Fruit fly (Drosophila melanogaster) whole organism, embryonic: ENCODE results near the gene Rab7.

Source experiments
- Atf-2 ChIP-seq: fragments of 200-800 bp; sonication (Bioruptor generic); optimal IDR thresholded peaks from 2 replicates; lab custom pipeline; 2016; ENCODE audit warnings: missing biosample characterization, missing genetic modification characterization
- Atf3 ChIP-seq: fragments of 200-800 bp; sonication (Bioruptor generic); optimal IDR thresholded peaks from 3 replicates; lab custom pipeline; 2016; ENCODE audit warnings: missing biosample characterization, missing genetic modification characterization
- B-H2 ChIP-seq: fragments of 200-800 bp; sonication (Bioruptor generic); optimal IDR thresholded peaks from 2 replicates; lab custom pipeline; 2018; ENCODE audit warnings: missing biosample characterization, mild to moderate bottlenecking, missing genetic modification characterization
- CG10209 ChIP-seq: fragments of 200-800 bp; sonication (Bioruptor generic); optimal IDR thresholded peaks from 3 replicates; lab custom pipeline; 2017; ENCODE audit warnings: missing biosample characterization, mild to moderate bottlenecking, missing genetic modification characterization, missing genetic modification reagents
- CG11456 ChIP-seq: fragments of 200-800 bp; sonication (Bioruptor generic); IDR thresholded peaks from 3 replicates; pipeline ENCODE4 v1.3.6; 2022; ENCODE audit warnings: missing biosample characterization, missing genetic modification characterization
- CG11504 ChIP-seq: fragments of 200-800 bp; sonication (Bioruptor generic); optimal IDR thresholded peaks from 3 replicates; lab custom pipeline; 2019; ENCODE audit warnings: missing biosample characterization, mild to moderate bottlenecking, missing genetic modification characterization, moderate library complexity
- CG11695 ChIP-seq: fragments of 200-800 bp; sonication (Bioruptor generic); IDR thresholded peaks from 3 replicates; pipeline ENCODE4 v1.3.6; 2022; ENCODE audit warnings: missing biosample characterization, missing genetic modification characterization
- CG11696 ChIP-seq: fragments of 200-800 bp; sonication (Bioruptor generic); IDR thresholded peaks from 2 replicates; pipeline ENCODE4 v1.3.6; 2022; ENCODE audit warnings: missing biosample characterization, missing genetic modification characterization
- CG12071 ChIP-seq: fragments of 200-800 bp; sonication (Bioruptor generic); optimal IDR thresholded peaks from 3 replicates; lab custom pipeline; 2018; ENCODE audit warnings: missing biosample characterization, mild to moderate bottlenecking, missing genetic modification characterization
- CG12104 ChIP-seq: fragments of 200-800 bp; sonication (Bioruptor generic); optimal IDR thresholded peaks from 3 replicates; lab custom pipeline; 2016; ENCODE audit warnings: missing biosample characterization, missing genetic modification characterization
- CG12219 ChIP-seq: fragments of 200-800 bp; sonication (Bioruptor generic); optimal IDR thresholded peaks from 3 replicates; lab custom pipeline; 2018; ENCODE audit warnings: missing biosample characterization, mild to moderate bottlenecking, missing genetic modification characterization
- CG12299 ChIP-seq: fragments of 200-800 bp; sonication (Bioruptor generic); optimal IDR thresholded peaks from 2 replicates; lab custom pipeline; 2018; ENCODE audit warnings: missing biosample characterization, mild to moderate bottlenecking, missing genetic modification characterization
- CG14667 ChIP-seq: fragments of 200-800 bp; sonication (Bioruptor generic); IDR thresholded peaks from 2 replicates; pipeline ENCODE4 v1.3.6; 2022; ENCODE audit warnings: missing biosample characterization, missing genetic modification characterization
- CG15514 ChIP-seq: fragments of 200-800 bp; sonication (Bioruptor generic); optimal IDR thresholded peaks from 3 replicates; lab custom pipeline; 2017; ENCODE audit warnings: missing biosample characterization, missing genetic modification characterization, mild to moderate bottlenecking, moderate library complexity, missing genetic modification reagents
- CG15696 ChIP-seq: fragments of 200-800 bp; sonication (Bioruptor generic); optimal IDR thresholded peaks from 2 replicates; lab custom pipeline; 2019; ENCODE audit warnings: missing biosample characterization, mild to moderate bottlenecking, missing genetic modification characterization, moderate library complexity
- CG17186 ChIP-seq: fragments of 200-800 bp; sonication (Bioruptor generic); optimal IDR thresholded peaks from 3 replicates; lab custom pipeline; 2017; ENCODE audit warnings: missing biosample characterization, missing genetic modification reagents, missing genetic modification characterization
- CG17361 ChIP-seq: fragments of 200-800 bp; sonication (Bioruptor generic); IDR thresholded peaks from 3 replicates; pipeline ENCODE4 v1.3.6; 2022; ENCODE audit warnings: missing biosample characterization, missing genetic modification characterization
- CG17385 ChIP-seq: fragments of 200-800 bp; sonication (Bioruptor generic); optimal IDR thresholded peaks from 3 replicates; lab custom pipeline; 2018; ENCODE audit warnings: missing biosample characterization, mild to moderate bottlenecking, missing genetic modification characterization
- CG43689 ChIP-seq: fragments of 200-800 bp; sonication (Bioruptor generic); IDR thresholded peaks from 2 replicates; pipeline ENCODE4 v1.3.6; 2022; ENCODE audit warnings: missing biosample characterization, missing genetic modification characterization
- CG4820 ChIP-seq: fragments of 200-800 bp; sonication (Bioruptor generic); optimal IDR thresholded peaks from 3 replicates; lab custom pipeline; 2016; ENCODE audit warnings: missing biosample characterization, missing genetic modification characterization
- CG7786 ChIP-seq: fragments of 200-800 bp; sonication (Bioruptor generic); optimal IDR thresholded peaks from 2 replicates; lab custom pipeline; 2016; ENCODE audit warnings: missing biosample characterization, missing genetic modification characterization
- CG8478 ChIP-seq: fragments of >200 bp; optimal IDR thresholded peaks from 2 replicates; lab custom pipeline; 2018
- CG9797 ChIP-seq: fragments of 200-800 bp; sonication (Bioruptor generic); optimal IDR thresholded peaks from 3 replicates; lab custom pipeline; 2018; ENCODE audit warnings: missing biosample characterization, mild to moderate bottlenecking, missing genetic modification characterization
- CG9876 ChIP-seq: fragments of 200-800 bp; sonication (Bioruptor generic); optimal IDR thresholded peaks from 2 replicates; lab custom pipeline; 2016; ENCODE audit warnings: missing biosample characterization, missing genetic modification characterization
- CTCF ChIP-seq: fragments of 200-800 bp; sonication (Bioruptor generic); optimal IDR thresholded peaks from 2 replicates; lab custom pipeline; 2017; ENCODE audit warnings: missing biosample characterization, mild to moderate bottlenecking, missing genetic modification characterization, moderate library complexity
- Doc3 ChIP-seq: fragments of 200-800 bp; sonication (Bioruptor generic); IDR thresholded peaks from 3 replicates; pipeline ENCODE4 v1.3.6; 2022; ENCODE audit warnings: missing biosample characterization, missing genetic modification characterization; ENCODE audit not compliant: partially characterized antibody
- Hr78 ChIP-seq, 2 experiments: fragments of 200-800 bp in 1 of 2; fragments of >200 bp in 1 of 2; sonication (Bioruptor generic) in 1 of 2; optimal IDR thresholded peaks; 2 replicates each; lab custom pipeline; 2017 to 2019; ENCODE audit warnings: missing biosample characterization in 2 of 2, missing genetic modification characterization in 2 of 2, mild to moderate bottlenecking in 1 of 2, moderate library complexity in 1 of 2
- Mad ChIP-seq: fragments of 200-800 bp; sonication (Bioruptor generic); optimal IDR thresholded peaks from 2 replicates; lab custom pipeline; 2016; ENCODE audit warnings: missing biosample characterization, missing genetic modification characterization
- Neu2 ChIP-seq: fragments of 200-800 bp; sonication (Bioruptor generic); optimal IDR thresholded peaks from 3 replicates; lab custom pipeline; 2016; ENCODE audit warnings: missing biosample characterization, missing genetic modification characterization, borderline replicate concordance
- Opbp ChIP-seq: fragments of 200-800 bp; sonication (Bioruptor generic); IDR thresholded peaks from 3 replicates; pipeline ENCODE4 v1.3.6; 2022; ENCODE audit warnings: missing biosample characterization, missing genetic modification characterization; ENCODE audit not compliant: partially characterized antibody
- Ptx1 ChIP-seq: fragments of 200-800 bp; sonication (Bioruptor generic); IDR thresholded peaks from 2 replicates; pipeline ENCODE4 v1.3.6; 2022; ENCODE audit warnings: missing biosample characterization, missing genetic modification characterization
- Sry-δ ChIP-seq: fragments of 200-800 bp; sonication (Bioruptor generic); optimal IDR thresholded peaks from 2 replicates; lab custom pipeline; 2016; ENCODE audit warnings: missing biosample characterization, missing genetic modification characterization
- amos ChIP-seq: fragments of 200-800 bp; sonication (Bioruptor generic); IDR thresholded peaks from 2 replicates; pipeline ENCODE4 v1.3.6; 2022; ENCODE audit warnings: missing biosample characterization, missing genetic modification characterization; ENCODE audit not compliant: partially characterized antibody
- ara ChIP-seq: fragments of 200-800 bp; sonication (Bioruptor generic); IDR thresholded peaks from 2 replicates; pipeline ENCODE4 v1.3.6; 2022; ENCODE audit warnings: missing biosample characterization, missing genetic modification characterization
- chinmo ChIP-seq: fragments of 200-800 bp; sonication (Bioruptor generic); IDR thresholded peaks from 4 replicates; pipeline ENCODE4 v1.3.6; 2022; ENCODE audit warnings: missing biosample characterization, missing genetic modification characterization; ENCODE audit not compliant: partially characterized antibody
- croc ChIP-seq: fragments of 200-800 bp; sonication (Bioruptor generic); conservative IDR thresholded peaks from 3 replicates; pipeline ENCODE4 v1.3.6; 2022; ENCODE audit warnings: missing biosample characterization, missing genetic modification characterization
- crol ChIP-seq: fragments of 200-800 bp; sonication (Bioruptor generic); IDR thresholded peaks from 2 replicates; pipeline ENCODE4 v1.3.6; 2022; ENCODE audit warnings: missing biosample characterization, missing genetic modification characterization
- ewg ChIP-seq: fragments of 200-800 bp; sonication (Bioruptor generic); optimal IDR thresholded peaks from 3 replicates; lab custom pipeline; 2017; ENCODE audit warnings: mild to moderate bottlenecking, missing biosample characterization, missing genetic modification reagents, missing genetic modification characterization
- ftz-f1 ChIP-seq: fragments of 200-800 bp; sonication (Bioruptor generic); optimal IDR thresholded peaks from 2 replicates; lab custom pipeline; 2016; ENCODE audit warnings: missing biosample characterization, missing genetic modification characterization
- gcm ChIP-seq: fragments of 200-800 bp; sonication (Bioruptor generic); optimal IDR thresholded peaks from 2 replicates; lab custom pipeline; 2019; ENCODE audit warnings: missing biosample characterization, mild to moderate bottlenecking, missing genetic modification characterization, moderate library complexity
- inv ChIP-seq: fragments of 200-800 bp; sonication (Bioruptor generic); IDR thresholded peaks from 2 replicates; pipeline ENCODE4 v1.3.6; 2022; ENCODE audit warnings: missing biosample characterization, missing genetic modification characterization; ENCODE audit not compliant: partially characterized antibody
- ken ChIP-seq: fragments of 200-800 bp; sonication (Bioruptor generic); IDR thresholded peaks from 3 replicates; pipeline ENCODE4 v1.3.6; 2022; ENCODE audit warnings: missing biosample characterization, missing genetic modification characterization
- nau ChIP-seq: fragments of 200-800 bp; sonication (Bioruptor generic); optimal IDR thresholded peaks from 3 replicates; lab custom pipeline; 2017; ENCODE audit warnings: missing biosample characterization, mild to moderate bottlenecking, missing genetic modification characterization, missing genetic modification reagents
- nerfin-2 ChIP-seq: fragments of 200-800 bp; sonication (Bioruptor generic); IDR thresholded peaks from 2 replicates; pipeline ENCODE4 v1.3.6; 2022; ENCODE audit warnings: missing biosample characterization, missing genetic modification characterization; ENCODE audit not compliant: partially characterized antibody
- oc ChIP-seq: fragments of 200-800 bp; sonication (Bioruptor generic); optimal IDR thresholded peaks from 2 replicates; lab custom pipeline; 2018; ENCODE audit warnings: missing biosample characterization, mild to moderate bottlenecking, missing genetic modification characterization, moderate library complexity
- sd ChIP-seq: fragments of 200-800 bp; sonication (Bioruptor generic); optimal IDR thresholded peaks from 3 replicates; lab custom pipeline; 2018; ENCODE audit warnings: missing biosample characterization, mild to moderate bottlenecking, missing genetic modification characterization, moderate library complexity
- slbo ChIP-seq: fragments of 200-800 bp; sonication (Bioruptor generic); IDR thresholded peaks from 2 replicates; pipeline ENCODE4 v1.3.6; 2022; ENCODE audit warnings: missing biosample characterization, missing genetic modification characterization
- slp2 ChIP-seq: fragments of 200-800 bp; sonication (Bioruptor generic); optimal IDR thresholded peaks from 2 replicates; lab custom pipeline; 2016; ENCODE audit warnings: missing biosample characterization, missing genetic modification characterization
- tx ChIP-seq: fragments of 200-800 bp; sonication (Bioruptor generic); optimal IDR thresholded peaks from 2 replicates; lab custom pipeline; 2016; ENCODE audit warnings: missing biosample characterization, missing genetic modification characterization
- wek ChIP-seq: fragments of 200-800 bp; sonication (Bioruptor generic); optimal IDR thresholded peaks from 3 replicates; lab custom pipeline; 2018; ENCODE audit warnings: missing biosample characterization, mild to moderate bottlenecking, missing genetic modification characterization, moderate library complexity

Rab7 gene

DNA sequence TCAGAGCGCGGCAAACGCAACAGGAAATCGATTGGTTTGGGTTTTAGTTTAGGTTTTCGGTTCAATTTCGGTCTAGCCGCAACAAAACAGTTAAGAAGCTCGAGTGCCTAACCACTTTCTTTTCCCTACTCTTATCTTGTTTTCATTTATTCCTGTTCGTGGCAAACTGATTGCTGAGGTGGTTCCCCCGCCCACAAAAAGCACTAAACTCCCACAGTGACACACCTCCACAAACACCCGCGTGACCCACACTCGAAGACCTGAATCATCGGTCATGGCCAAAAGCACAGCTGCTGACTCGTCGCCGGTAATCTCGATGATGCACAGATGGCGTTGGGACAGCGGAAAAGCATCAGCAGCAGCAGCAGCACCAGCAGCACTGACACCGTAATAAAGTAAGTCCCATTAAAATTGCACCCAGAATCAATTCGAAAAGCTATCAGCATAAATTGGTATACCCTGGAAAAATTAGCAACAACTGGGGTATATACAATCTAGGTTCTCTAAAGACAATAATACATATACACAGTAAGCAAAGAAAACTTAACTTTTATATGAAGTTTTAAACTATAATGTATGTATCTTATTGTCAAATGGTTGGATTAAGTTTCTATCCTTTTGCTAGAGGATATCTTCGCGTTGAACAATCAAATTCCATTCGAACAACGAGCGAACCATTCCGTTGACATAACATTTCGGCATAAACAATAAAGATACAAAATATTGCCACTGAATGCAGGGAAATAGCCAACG is 33.1 kb downstream of the Rab7 start (continued):
- TF ChIP-seq tx (GFP tag; lab: Kevin White, UChicago), result peak; percentile 6
- TF ChIP-seq CG9797 (GFP tag; lab: Kevin White, UChicago), result no peak
- no peak for TF ChIP-seq CG4820 (GFP tag; lab: Kevin White, UChicago)
- no peak for TF ChIP-seq ewg (GFP tag; lab: Kevin White, UChicago)
- TF ChIP-seq CG43689 (GFP tag; lab: Robert Waterston, UW), result no peak
- peak; percentile 37; the same call in 1 of the 3 replicates for TF ChIP-seq CG11695 (GFP tag; lab: Robert Waterston, UW)
- TF ChIP-seq CG11504 (tag; lab: Kevin White, UChicago), result peak; percentile 66
- no peak for TF ChIP-seq Doc3 (GFP tag; lab: Robert Waterston, UW)
- TF ChIP-seq ara (GFP tag; lab: Robert Waterston, UW), result 0 out of 2 replicates have a peak, but pooled peaks have one; percentile 27
- TF ChIP-seq slp2 (GFP tag; lab: Kevin White, UChicago), result no peak
- peak; percentile 36 for TF ChIP-seq CG10209
- TF ChIP-seq CG12071 (GFP tag; lab: Kevin White, UChicago), result no peak
- peak; percentile 46 for TF ChIP-seq Ptx1 (GFP tag; lab: Robert Waterston, UW)
- TF ChIP-seq gcm, result no peak
- no peak for TF ChIP-seq CG15696 (tag; lab: Kevin White, UChicago)
- TF ChIP-seq nerfin-2 (GFP tag; lab: Robert Waterston, UW), result no peak
- peak; percentile 13 for TF ChIP-seq CG12219 (GFP tag; lab: Kevin White, UChicago)
- TF ChIP-seq Neu2 (GFP tag; lab: Kevin White, UChicago), result no peak
- no peak for TF ChIP-seq oc
- peak; percentile 2 for TF ChIP-seq CG17385 (GFP tag; lab: Kevin White, UChicago)
- no peak for TF ChIP-seq CG12299
- TF ChIP-seq CG11696 (GFP tag; lab: Robert Waterston, UW), result 0 out of 2 replicates have a peak, but pooled peaks have one; percentile 15
- no peak for TF ChIP-seq croc
- no peak for TF ChIP-seq CTCF (GFP tag; lab: Kevin White, UChicago)
- TF ChIP-seq Opbp, result no peak
- TF ChIP-seq CG11456 (GFP tag; lab: Robert Waterston, UW), result no peak
- TF ChIP-seq Sry-δ (GFP tag; lab: Kevin White, UChicago), result no peak
- TF ChIP-seq Mad (GFP tag; lab: Kevin White, UChicago), result no peak
- peak; percentile 34 for TF ChIP-seq Atf3 (GFP tag; lab: Kevin White, UChicago)
- 0 out of 2 replicates have a peak, but pooled peaks have one; percentile 24 for TF ChIP-seq slbo
- no peak for TF ChIP-seq CG15514 (GFP tag; lab: Kevin White, UChicago)
- TF ChIP-seq CG17186 (GFP tag; lab: Kevin White, UChicago), result no peak
- TF ChIP-seq CG7786 (GFP tag; lab: Kevin White, UChicago), result peak; percentile 23
- no peak for TF ChIP-seq Atf-2 (GFP tag; lab: Kevin White, UChicago)
- peak in 1 of 2 experiments; percentile 59 for TF ChIP-seq Hr78 (GFP tag; optimal IDR thresholded peaks at IDR 0.05; lab: Kevin White, UChicago)

DNA sequence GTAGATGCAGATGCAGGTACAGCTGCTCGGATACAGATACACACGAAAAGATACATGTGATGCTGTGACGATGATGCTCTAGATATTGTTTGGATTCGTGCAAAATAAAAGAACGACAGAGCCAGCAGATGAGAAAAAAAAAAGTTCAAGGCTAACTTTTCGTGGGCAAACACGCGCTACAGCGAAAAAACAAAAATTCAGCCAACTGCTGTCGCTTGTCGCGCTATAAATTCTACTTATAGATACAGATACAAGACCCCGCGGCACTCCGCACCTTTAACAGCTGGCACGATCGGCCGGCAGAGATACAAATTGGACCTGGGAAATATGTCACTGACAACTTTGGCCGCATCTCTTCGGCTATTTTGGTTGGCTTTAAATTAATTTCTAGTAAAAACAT is 33.7 kb downstream of the Rab7 start:
- no peak for TF ChIP-seq inv (GFP tag; lab: Robert Waterston, UW)
- peak; percentile 66 for TF ChIP-seq ftz-f1
- peak; percentile 48 for TF ChIP-seq crol
- no peak for TF ChIP-seq CG14667 (GFP tag; lab: Robert Waterston, UW)
- TF ChIP-seq chinmo (GFP tag; lab: Robert Waterston, UW), result 0 out of 4 replicates have a peak, but pooled peaks have one; percentile 41
- TF ChIP-seq CG12104 (GFP tag; lab: Kevin White, UChicago), result no peak
- TF ChIP-seq wek (GFP tag; lab: Kevin White, UChicago), result no peak
- TF ChIP-seq amos, result 0 out of 2 replicates have a peak, but pooled peaks have one; percentile 8
- TF ChIP-seq CG17361, result no peak
- no peak for TF ChIP-seq B-H2 (GFP tag; lab: Kevin White, UChicago)
- no peak for TF ChIP-seq CG8478 (lab: Kevin White, UChicago)
- TF ChIP-seq ken (GFP tag; lab: Robert Waterston, UW), result no peak
- TF ChIP-seq nau (GFP tag; lab: Kevin White, UChicago), result peak; percentile 78
- peak; percentile 71 for TF ChIP-seq sd
- no peak for TF ChIP-seq CG9876 (GFP tag; lab: Kevin White, UChicago)
